Fruit fly (Drosophila melanogaster) ovary, adult (tissue): ENCODE measurements around the gene haf.

Source experiments
- CG17801 ChIP-seq: fragments of 200-800 bp; optimal IDR thresholded peaks from 2 replicates; lab custom pipeline; 2019; ENCODE audit warnings: missing biosample characterization, mild to moderate bottlenecking, missing genetic modification characterization, moderate library complexity; ENCODE audit not compliant: partially characterized antibody

The haf gene

dm6 chr2L:1630576-1630975 is 75.6 kb downstream of the haf start:
- TF ChIP-seq CG17801 = no peak

dm6 chr2L:1631441-1632313 is 76.7 kb downstream of the haf start:
- TF ChIP-seq CG17801 = no peak

dm6 chr2L:1632730-1633172 is 77.8 kb downstream of the haf start:
- no peak for TF ChIP-seq CG17801

dm6 chr2L:1633397-1633796 is 78.5 kb downstream of the haf start:
- no peak for TF ChIP-seq CG17801

dm6 chr2L:1634099-1634856 is 79.3 kb downstream of the haf start:
- no peak for TF ChIP-seq CG17801

- TF ChIP-seq CG17801 = no peak
These were observed 81.6 kb downstream of the haf start for dm6 chr2L:1636520-1636919.

- TF ChIP-seq CG17801 = no peak
These were observed 82.3 kb downstream of the haf start for dm6 chr2L:1637265-1637664.

dm6 chr2L:1637832-1638649 is 83.1 kb downstream of the haf start:
- TF ChIP-seq CG17801 = no peak

- no peak for TF ChIP-seq CG17801
These were observed 84.0 kb downstream of the haf start for dm6 chr2L:1638650-1639549.

dm6 chr2L:1643252-1643864 is 88.4 kb downstream of the haf start:
- no peak for TF ChIP-seq CG17801

- TF ChIP-seq CG17801 = no peak
These were observed 89.4 kb downstream of the haf start for dm6 chr2L:1644378-1644777.

- no peak for TF ChIP-seq CG17801
These were observed 90.4 kb downstream of the haf start for dm6 chr2L:1645328-1645727.

- no peak for TF ChIP-seq CG17801
These were observed 91.1 kb downstream of the haf start for dm6 chr2L:1646037-1646436.

dm6 chr2L:1646499-1646898 is 91.6 kb downstream of the haf start:
- no peak for TF ChIP-seq CG17801

dm6 chr2L:1648033-1648546 is 93.2 kb downstream of the haf start:
- no peak for TF ChIP-seq CG17801
